Fruit fly (Drosophila melanogaster): ENCODE results near the gene Ssl2.

DNA sequence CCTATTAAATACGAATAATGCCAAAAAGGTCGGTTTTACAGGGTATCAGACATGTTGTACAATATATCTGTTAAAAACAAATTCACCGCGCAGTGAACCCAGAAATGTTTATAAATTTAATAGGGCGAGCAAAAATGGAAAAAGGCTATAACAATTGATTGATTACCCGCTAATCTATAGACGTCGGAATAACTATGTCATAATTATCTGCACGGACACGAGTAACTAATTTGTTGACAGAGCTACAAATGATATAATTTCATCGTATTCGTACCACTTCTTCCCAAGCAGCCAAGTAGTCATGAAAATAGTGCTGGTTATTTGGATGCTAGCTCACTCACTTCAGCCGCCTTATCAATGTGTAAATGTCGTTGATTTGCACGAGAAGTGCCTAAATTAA is 7.8 kb downstream of the Ssl2 start, which contains the start of gene CG14518:
- TF ChIP-seq EcR (GFP tag; optimal IDR thresholded peaks at IDR 0.05), result no peak
- TF ChIP-seq psq (optimal IDR thresholded peaks at IDR 0.05), result no peak
- TF ChIP-seq pan (optimal IDR thresholded peaks at IDR 0.05), result no peak
- TF ChIP-seq usp (GFP tag; optimal IDR thresholded peaks at IDR 0.05), result no peak
